Worm (Caenorhabditis elegans) whole organism, early embryonic: ENCODE results near the gene M01B2.13.

Experiments used
- B0310.2 ChIP-seq: sonication (generic microtip); optimal IDR thresholded peaks from 2 replicates; lab custom pipeline; 2016; ENCODE audit warnings: mild to moderate bottlenecking, missing genetic modification characterization, missing compliant biosample characterization
- F13C5.2 ChIP-seq: sonication (generic microtip); optimal IDR thresholded peaks from 2 replicates; lab custom pipeline; 2017; ENCODE audit warnings: mild to moderate bottlenecking, missing genetic modification characterization, inconsistent platforms, missing compliant biosample characterization
- aly-1 ChIP-seq: sonication (generic microtip); optimal IDR thresholded peaks from 2 replicates; lab custom pipeline; 2016; ENCODE audit warnings: missing genetic modification characterization, missing compliant biosample characterization
- ama-1 ChIP-seq: fragments of 150-350 bp; optimal IDR thresholded peaks from 2 replicates; lab custom pipeline; 2014
- ceh-13 ChIP-seq: fragments of 200-800 bp; sonication (Bioruptor generic); optimal IDR thresholded peaks from 2 replicates; lab custom pipeline; 2018; ENCODE audit warnings: mild to moderate bottlenecking, missing genetic modification characterization, missing compliant biosample characterization
- ceh-36 ChIP-seq: sonication (generic microtip); optimal IDR thresholded peaks from 2 replicates; lab custom pipeline; 2016; ENCODE audit warnings: missing genetic modification characterization, inconsistent platforms, missing compliant biosample characterization
- ets-7 ChIP-seq: sonication (generic microtip); optimal IDR thresholded peaks from 2 replicates; lab custom pipeline; 2016; ENCODE audit warnings: missing genotype, missing genetic modification characterization, missing compliant biosample characterization
- flt-1 ChIP-seq: fragments of 200-800 bp; sonication (Bioruptor generic); IDR thresholded peaks from 2 replicates; pipeline ENCODE4 v1.3.6; 2022; ENCODE audit warnings: missing genetic modification characterization, missing compliant biosample characterization
- hmbx-1 ChIP-seq: sonication (generic microtip); optimal IDR thresholded peaks from 2 replicates; lab custom pipeline; 2016; ENCODE audit warnings: mild to moderate bottlenecking, missing genetic modification characterization, missing compliant biosample characterization
- hmg-4 ChIP-seq: fragments of 200-800 bp; sonication (Bioruptor generic); optimal IDR thresholded peaks from 2 replicates; lab custom pipeline; 2018; ENCODE audit warnings: mild to moderate bottlenecking, missing genetic modification characterization, missing compliant biosample characterization
- hnd-1 ChIP-seq: sonication (generic microtip); optimal IDR thresholded peaks from 2 replicates; lab custom pipeline; 2016; ENCODE audit warnings: missing genetic modification characterization, missing compliant biosample characterization
- pes-1 ChIP-seq: fragments of 200-800 bp; sonication (Bioruptor generic); IDR thresholded peaks from 2 replicates; pipeline ENCODE4 v1.3.6; 2022; ENCODE audit warnings: missing genetic modification reagents, missing genetic modification characterization, missing compliant biosample characterization
- scrt-1 ChIP-seq: fragments of 200-800 bp; sonication (Bioruptor generic); IDR thresholded peaks from 2 replicates; pipeline ENCODE4 v1.3.6; 2022; ENCODE audit warnings: missing genetic modification characterization, missing compliant biosample characterization
- sea-1 ChIP-seq: fragments of 200-800 bp; sonication (Bioruptor generic); conservative IDR thresholded peaks from 2 replicates; pipeline ENCODE4 v1.3.6; 2022; ENCODE audit warnings: missing genetic modification characterization, missing compliant biosample characterization
- tbx-11 ChIP-seq: fragments of 200-800 bp; sonication (Bioruptor generic); IDR thresholded peaks from 2 replicates; pipeline ENCODE4 v1.3.6; 2022; ENCODE audit warnings: missing genetic modification characterization, missing compliant biosample characterization
- tbx-37 ChIP-seq: fragments of 200-800 bp; sonication (Bioruptor generic); conservative IDR thresholded peaks from 2 replicates; pipeline ENCODE4 v1.3.6; 2022; ENCODE audit warnings: missing genetic modification reagents, missing genetic modification characterization, missing compliant biosample characterization
- tra-4 ChIP-seq: sonication (generic microtip); optimal IDR thresholded peaks from 2 replicates; lab custom pipeline; 2017; ENCODE audit warnings: missing genetic modification characterization, missing compliant biosample characterization

The M01B2.13 gene

ce11 chrV:15276915-15277314 is 11.2 kb upstream of the M01B2.13 start, which contains the start of gene srw-17:
TSS of gene srw-17 (minus strand) at chrV:15277015.
- no peak for TF ChIP-seq hmbx-1 (tag; lab: Kevin White, UChicago)
- no peak for TF ChIP-seq hnd-1 (tag; lab: Kevin White, UChicago)
- no peak for TF ChIP-seq ama-1 (lab: Kevin White, UChicago)
- TF ChIP-seq F13C5.2 (tag; lab: Kevin White, UChicago): no peak
- no peak for TF ChIP-seq B0310.2 (tag; lab: Kevin White, UChicago)
- TF ChIP-seq sea-1 (GFP tag; lab: Robert Waterston, UW): no peak
- no peak for TF ChIP-seq flt-1 (GFP tag; lab: Robert Waterston, UW)
- TF ChIP-seq ceh-13 (GFP tag; lab: Kevin White, UChicago): no peak
- TF ChIP-seq hmg-4: no peak
- TF ChIP-seq scrt-1 (GFP tag; lab: Robert Waterston, UW): no peak
- no peak for TF ChIP-seq pes-1
- TF ChIP-seq ceh-36 (tag; lab: Kevin White, UChicago): no peak
- TF ChIP-seq tra-4: no peak
- no peak for TF ChIP-seq aly-1 (tag; lab: Kevin White, UChicago)
- TF ChIP-seq ets-7 (tag; lab: Kevin White, UChicago): no peak
- TF ChIP-seq tbx-37 (GFP tag; lab: Robert Waterston, UW): no peak
- TF ChIP-seq tbx-11 (GFP tag; lab: Robert Waterston, UW): no peak

ce11 chrV:15274757-15275156 is 9.0 kb upstream of the M01B2.13 start, which contains the start of gene srw-16:
TSS of gene srw-16 (minus strand) at chrV:15274857.
- TF ChIP-seq scrt-1 (GFP tag; lab: Robert Waterston, UW): no peak
- no peak for TF ChIP-seq B0310.2 (tag; lab: Kevin White, UChicago)
- no peak for TF ChIP-seq flt-1 (GFP tag; lab: Robert Waterston, UW)
- TF ChIP-seq ceh-36 (tag; lab: Kevin White, UChicago): no peak
- no peak for TF ChIP-seq tbx-37 (GFP tag; lab: Robert Waterston, UW)
- no peak for TF ChIP-seq ceh-13 (GFP tag; lab: Kevin White, UChicago)
- no peak for TF ChIP-seq sea-1 (GFP tag; lab: Robert Waterston, UW)
- no peak for TF ChIP-seq F13C5.2 (tag; lab: Kevin White, UChicago)
- TF ChIP-seq aly-1 (tag; lab: Kevin White, UChicago): no peak
- TF ChIP-seq ets-7 (tag; lab: Kevin White, UChicago): no peak
- no peak for TF ChIP-seq tbx-11 (GFP tag; lab: Robert Waterston, UW)
- no peak for TF ChIP-seq hmbx-1 (tag; lab: Kevin White, UChicago)
- no peak for TF ChIP-seq pes-1
- no peak for TF ChIP-seq ama-1 (lab: Kevin White, UChicago)
- no peak for TF ChIP-seq hnd-1 (tag; lab: Kevin White, UChicago)
- TF ChIP-seq hmg-4: no peak
- TF ChIP-seq tra-4: no peak

- TF ChIP-seq hmbx-1 (tag; lab: Kevin White, UChicago) (no peak), pes-1 (no peak), tra-4 (no peak), B0310.2 (tag; lab: Kevin White, UChicago) (no peak), flt-1 (GFP tag; lab: Robert Waterston, UW) (no peak), tbx-37 (GFP tag; lab: Robert Waterston, UW) (no peak), hmg-4 (no peak), ama-1 (lab: Kevin White, UChicago) (no peak), ceh-13 (GFP tag; lab: Kevin White, UChicago) (no peak), hnd-1 (tag; lab: Kevin White, UChicago) (no peak), ets-7 (tag; lab: Kevin White, UChicago) (no peak), ceh-36 (tag; lab: Kevin White, UChicago) (no peak), aly-1 (tag; lab: Kevin White, UChicago) (no peak), F13C5.2 (tag; lab: Kevin White, UChicago) (no peak)
Measured at ce11 chrV:15272263-15272662, 6.5 kb upstream of the M01B2.13 start, which contains the start of gene T10H4.4. TSS of gene T10H4.4 (minus strand) at chrV:15272363.

- TF ChIP-seq ceh-13 (GFP tag; lab: Kevin White, UChicago) (no peak), pes-1 (no peak), hmbx-1 (tag; lab: Kevin White, UChicago) (no peak), hnd-1 (tag; lab: Kevin White, UChicago) (no peak), hmg-4 (no peak), ets-7 (tag; lab: Kevin White, UChicago) (no peak), sea-1 (GFP tag; lab: Robert Waterston, UW) (no peak), F13C5.2 (tag; lab: Kevin White, UChicago) (no peak), tra-4 (no peak), ceh-36 (tag; lab: Kevin White, UChicago) (no peak), scrt-1 (GFP tag; lab: Robert Waterston, UW) (no peak), flt-1 (GFP tag; lab: Robert Waterston, UW) (no peak)
Measured at ce11 chrV:15268302-15268701, 2.6 kb upstream of the M01B2.13 start, which contains the start of gene srw-22. TSS of gene srw-22 (plus strand) at chrV:15268602.

ce11 chrV:15267405-15267804 is 1.7 kb upstream of the M01B2.13 start, which contains the start of gene T10H4.13:
TSS of gene T10H4.13 (minus strand) at chrV:15267505.
- no peak for TF ChIP-seq sea-1 (GFP tag; lab: Robert Waterston, UW)
- TF ChIP-seq tbx-37 (GFP tag; lab: Robert Waterston, UW): no peak
- no peak for TF ChIP-seq ama-1 (lab: Kevin White, UChicago)
- no peak for TF ChIP-seq pes-1
- no peak for TF ChIP-seq hmbx-1 (tag; lab: Kevin White, UChicago)
- TF ChIP-seq ceh-36 (tag; lab: Kevin White, UChicago): no peak

ce11 chrV:15264131-15264530 is 1.6 kb downstream of the M01B2.13 start, which contains the start of gene M01B2.12:
TSS of gene M01B2.12 (minus strand) at chrV:15264231.
- no peak for TF ChIP-seq ceh-36 (tag; lab: Kevin White, UChicago)
- TF ChIP-seq tbx-37 (GFP tag; lab: Robert Waterston, UW): no peak
- no peak for TF ChIP-seq tbx-11 (GFP tag; lab: Robert Waterston, UW)
- no peak for TF ChIP-seq hmbx-1 (tag; lab: Kevin White, UChicago)
- no peak for TF ChIP-seq scrt-1 (GFP tag; lab: Robert Waterston, UW)
- no peak for TF ChIP-seq ceh-13 (GFP tag; lab: Kevin White, UChicago)
- no peak for TF ChIP-seq hmg-4
- no peak for TF ChIP-seq tra-4
- no peak for TF ChIP-seq sea-1 (GFP tag; lab: Robert Waterston, UW)
- no peak for TF ChIP-seq ama-1 (lab: Kevin White, UChicago)
- TF ChIP-seq F13C5.2 (tag; lab: Kevin White, UChicago): no peak
- no peak for TF ChIP-seq hnd-1 (tag; lab: Kevin White, UChicago)
- TF ChIP-seq pes-1: no peak
- no peak for TF ChIP-seq ets-7 (tag; lab: Kevin White, UChicago)
- no peak for TF ChIP-seq B0310.2 (tag; lab: Kevin White, UChicago)
- TF ChIP-seq flt-1 (GFP tag; lab: Robert Waterston, UW): no peak
- TF ChIP-seq aly-1 (tag; lab: Kevin White, UChicago): no peak
